Worm (Caenorhabditis elegans): Measurements from ENCODE around the gene H32C10.1.

Gene H32C10.1

DNA sequence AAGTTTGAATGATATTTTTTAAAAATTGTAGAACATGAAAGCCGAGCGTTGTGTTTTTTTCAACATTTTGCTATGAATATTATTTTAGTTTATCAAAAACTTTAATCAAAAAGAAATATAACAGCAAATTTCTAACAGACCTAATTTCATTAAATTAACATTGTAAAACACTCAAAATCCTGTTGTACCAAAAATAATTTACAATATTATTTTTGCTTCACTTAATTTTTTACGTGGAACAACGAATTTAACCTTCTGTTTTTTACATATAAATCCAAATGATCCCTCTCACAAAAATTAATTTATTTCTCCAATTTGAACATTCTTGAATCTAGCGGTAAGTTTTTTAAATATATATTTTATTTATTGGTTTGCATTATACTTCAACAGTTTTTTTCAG, at the start of gene H32C10.1:
Gene H32C10.1 (plus strand): TSS at position 301 of the 400 bp plus-strand sequence.
- TF ChIP-seq mep-1 (tag; optimal IDR thresholded peaks at IDR 0.05): no peak
- no peak for TF ChIP-seq elt-1 (tag; optimal IDR thresholded peaks at IDR 0.05; ENCODE audit: borderline replicate concordance, insufficient read depth)
- no peak for TF ChIP-seq sptf-1 (tag; optimal IDR thresholded peaks at IDR 0.05)
- TF ChIP-seq ceh-83 (GFP tag; optimal IDR thresholded peaks at IDR 0.05): no peak
- no peak for TF ChIP-seq flh-1 (GFP tag; optimal IDR thresholded peaks at IDR 0.05)
- TF ChIP-seq M03D4.4 (tag; optimal IDR thresholded peaks at IDR 0.05): no peak
- TF ChIP-seq sem-2 (GFP tag; optimal IDR thresholded peaks at IDR 0.05): no peak
- no peak for TF ChIP-seq lin-32 (GFP tag; optimal IDR thresholded peaks at IDR 0.05)
- TF ChIP-seq nhr-237 (tag; optimal IDR thresholded peaks at IDR 0.05): no peak
- no peak for TF ChIP-seq nhr-76 (tag; optimal IDR thresholded peaks at IDR 0.05)

ce11 chrIV:5884500-5884899, 49.6 kb upstream of the H32C10.1 start, which contains the start of gene H04M03.11:
TSS of gene H04M03.11 (minus strand) at chrIV:5884600.
- TF ChIP-seq unc-120 (tag; optimal IDR thresholded peaks at IDR 0.05; ENCODE audit: poor library complexity, severe bottlenecking): no peak
- no peak for TF ChIP-seq unc-62 (GFP tag; optimal IDR thresholded peaks at IDR 0.05)
- TF ChIP-seq nhr-237 (tag; optimal IDR thresholded peaks at IDR 0.05): no peak
- no peak for TF ChIP-seq flh-1 (GFP tag; optimal IDR thresholded peaks at IDR 0.05)
- TF ChIP-seq lin-13 (tag; optimal IDR thresholded peaks at IDR 0.05): no peak
- TF ChIP-seq blmp-1 (tag; optimal IDR thresholded peaks at IDR 0.05): no peak
- TF ChIP-seq cnd-1 (tag; optimal IDR thresholded peaks at IDR 0.05): no peak
- TF ChIP-seq elt-1 (tag; optimal IDR thresholded peaks at IDR 0.05; ENCODE audit: borderline replicate concordance, insufficient read depth): no peak
- TF ChIP-seq nhr-28 (tag; optimal IDR thresholded peaks at IDR 0.05): no peak
- TF ChIP-seq lsy-2 (tag; optimal IDR thresholded peaks at IDR 0.05): no peak
- TF ChIP-seq tbx-8 (GFP tag; optimal IDR thresholded peaks at IDR 0.05): no peak
- no peak for TF ChIP-seq sem-2 (GFP tag; optimal IDR thresholded peaks at IDR 0.05)
- no peak for TF ChIP-seq mls-2 (tag; optimal IDR thresholded peaks at IDR 0.05)
- TF ChIP-seq ceh-83 (GFP tag; optimal IDR thresholded peaks at IDR 0.05): no peak
- no peak for TF ChIP-seq nhr-12 (tag; optimal IDR thresholded peaks at IDR 0.05)
- no peak for TF ChIP-seq mab-5 (tag; optimal IDR thresholded peaks at IDR 0.05)
- no peak for TF ChIP-seq unc-39 (tag; optimal IDR thresholded peaks at IDR 0.05)

DNA sequence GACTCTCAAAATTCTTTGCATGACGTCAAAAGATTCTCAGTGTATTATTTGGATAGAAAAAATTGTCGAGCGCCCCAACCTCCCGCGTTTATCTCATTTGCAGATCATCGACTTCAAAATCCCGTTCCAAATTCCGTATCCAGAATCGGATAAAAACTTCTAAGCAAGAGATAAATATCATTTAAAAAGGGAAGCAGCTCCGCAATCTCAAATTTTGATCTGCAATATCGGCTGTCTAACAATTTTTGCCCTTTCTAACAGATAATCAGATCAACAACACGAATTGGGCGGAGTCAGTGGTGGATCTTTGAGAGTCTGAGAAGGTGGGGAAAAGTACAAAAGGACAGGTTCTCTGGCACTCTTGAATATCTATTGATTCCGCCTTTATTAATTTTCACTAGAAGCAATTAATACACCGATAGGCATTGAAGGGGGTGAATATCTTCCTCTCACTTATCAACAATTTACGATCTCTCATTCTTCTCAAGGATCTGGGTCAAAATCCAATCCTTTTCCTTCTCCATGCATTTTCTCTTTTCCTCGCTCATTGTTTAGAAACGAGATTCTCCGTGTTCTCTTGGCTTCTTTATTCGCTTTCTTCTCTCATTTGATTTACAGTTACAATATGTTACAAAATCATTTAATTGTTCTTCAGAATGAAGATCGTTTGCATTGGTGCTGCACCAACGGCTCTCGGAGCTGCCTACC, 48.8 kb upstream of the H32C10.1 start, which contains the start of gene glf-1:
Gene glf-1 (plus strand): TSS at position 656 of the 708 bp plus-strand sequence.
- TF ChIP-seq lin-13 (tag; optimal IDR thresholded peaks at IDR 0.05) (no peak), elt-1 (tag; optimal IDR thresholded peaks at IDR 0.05; ENCODE audit: borderline replicate concordance, insufficient read depth) (peak; percentile 78)

- TF ChIP-seq blmp-1 (tag; optimal IDR thresholded peaks at IDR 0.05) (no peak), nhr-28 (tag; optimal IDR thresholded peaks at IDR 0.05) (no peak), mls-2 (tag; optimal IDR thresholded peaks at IDR 0.05) (no peak), nhr-12 (tag; optimal IDR thresholded peaks at IDR 0.05) (no peak), unc-39 (tag; optimal IDR thresholded peaks at IDR 0.05) (no peak), lin-13 (tag; optimal IDR thresholded peaks at IDR 0.05) (no peak), tbx-8 (GFP tag; optimal IDR thresholded peaks at IDR 0.05) (no peak), cnd-1 (tag; optimal IDR thresholded peaks at IDR 0.05) (no peak), flh-1 (GFP tag; optimal IDR thresholded peaks at IDR 0.05) (no peak), nhr-2 (tag; optimal IDR thresholded peaks at IDR 0.05) (no peak), bed-3 (GFP tag; optimal IDR thresholded peaks at IDR 0.05) (no peak), nhr-237 (tag; optimal IDR thresholded peaks at IDR 0.05) (no peak)
Measured at ce11 chrIV:5886605-5887004, 47.5 kb upstream of the H32C10.1 start.

ce11 chrIV:5891265-5891664, 42.9 kb upstream of the H32C10.1 start, which contains the start of gene H04M03.3:
TSS of gene H04M03.3 (plus strand) at chrIV:5891565.
- TF ChIP-seq cnd-1 (tag; optimal IDR thresholded peaks at IDR 0.05) (no peak), sptf-1 (tag; optimal IDR thresholded peaks at IDR 0.05) (no peak), mep-1 (tag; optimal IDR thresholded peaks at IDR 0.05) (no peak), nhr-28 (tag; optimal IDR thresholded peaks at IDR 0.05) (no peak), blmp-1 (tag; optimal IDR thresholded peaks at IDR 0.05) (no peak), tbx-8 (GFP tag; optimal IDR thresholded peaks at IDR 0.05) (no peak)

ce11 chrIV:5895190-5895589, 39.0 kb upstream of the H32C10.1 start, which contains the start of gene nspb-6:
TSS of gene nspb-6 (plus strand) at chrIV:5895490.
- TF ChIP-seq hlh-1 (tag; optimal IDR thresholded peaks at IDR 0.05) (no peak), unc-62 (GFP tag; optimal IDR thresholded peaks at IDR 0.05) (no peak), bed-3 (GFP tag; optimal IDR thresholded peaks at IDR 0.05) (no peak), snpc-4 (tag; optimal IDR thresholded peaks at IDR 0.05) (no peak), sem-2 (GFP tag; optimal IDR thresholded peaks at IDR 0.05) (no peak), nhr-237 (tag; optimal IDR thresholded peaks at IDR 0.05) (no peak), nhr-12 (tag; optimal IDR thresholded peaks at IDR 0.05) (no peak), ceh-43 (GFP tag; optimal IDR thresholded peaks at IDR 0.05) (no peak), unc-39 (tag; optimal IDR thresholded peaks at IDR 0.05) (no peak), mep-1 (tag; optimal IDR thresholded peaks at IDR 0.05) (no peak), ztf-11 (tag; optimal IDR thresholded peaks at IDR 0.05) (no peak), lin-13 (tag; optimal IDR thresholded peaks at IDR 0.05) (no peak), elt-1 (tag; optimal IDR thresholded peaks at IDR 0.05; ENCODE audit: borderline replicate concordance, insufficient read depth) (no peak), unc-120 (tag; optimal IDR thresholded peaks at IDR 0.05; ENCODE audit: poor library complexity, severe bottlenecking) (no peak), M03D4.4 (tag; optimal IDR thresholded peaks at IDR 0.05) (no peak)
